Worm (Caenorhabditis elegans): ENCODE data around the gene R13H7.2.

R13H7.2 gene

DNA sequence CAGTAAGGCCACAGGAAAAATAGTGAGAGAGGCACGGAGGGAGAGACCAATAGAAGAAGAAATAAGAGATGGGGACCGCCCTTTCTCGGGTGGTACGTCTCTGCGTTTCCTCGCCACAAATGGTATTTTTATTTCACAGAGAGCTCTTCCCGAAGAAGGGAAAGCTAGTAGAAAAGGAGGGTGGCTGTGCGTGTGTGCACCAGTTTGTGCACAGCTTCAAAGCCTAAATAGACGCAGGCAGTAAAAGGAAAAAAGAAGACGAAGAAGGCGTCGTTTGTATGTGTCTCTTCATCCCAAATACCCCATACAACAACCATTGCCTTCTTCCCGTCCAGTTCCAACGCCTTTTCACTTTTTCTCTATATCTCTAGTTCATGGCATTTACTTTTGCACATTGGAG, 49.4 kb downstream of the R13H7.2 start:
- TF ChIP-seq ceh-39 (tag; optimal IDR thresholded peaks at IDR 0.05), result no peak
- no peak for TF ChIP-seq ceh-83 (GFP tag; optimal IDR thresholded peaks at IDR 0.05)
- TF ChIP-seq lsy-2 (tag; optimal IDR thresholded peaks at IDR 0.05), result no peak
- peak; percentile 6 for TF ChIP-seq sptf-1 (tag; optimal IDR thresholded peaks at IDR 0.05)
- peak; percentile 54 for TF ChIP-seq ham-2 (GFP tag; optimal IDR thresholded peaks at IDR 0.05)
- no peak for TF ChIP-seq tbx-8 (GFP tag; optimal IDR thresholded peaks at IDR 0.05)
- no peak for TF ChIP-seq blmp-1 (tag; optimal IDR thresholded peaks at IDR 0.05)
- TF ChIP-seq lin-32 (GFP tag; optimal IDR thresholded peaks at IDR 0.05), result no peak
- no peak for TF ChIP-seq ceh-43 (GFP tag; optimal IDR thresholded peaks at IDR 0.05)
- no peak for TF ChIP-seq bed-3 (GFP tag; optimal IDR thresholded peaks at IDR 0.05)
- TF ChIP-seq nhr-237 (tag; optimal IDR thresholded peaks at IDR 0.05), result no peak
- TF ChIP-seq drap-1 (GFP tag; optimal IDR thresholded peaks at IDR 0.05), result peak; percentile 27
- TF ChIP-seq nhr-2 (tag; optimal IDR thresholded peaks at IDR 0.05), result no peak
- no peak for TF ChIP-seq nhr-76 (tag; optimal IDR thresholded peaks at IDR 0.05)
- TF ChIP-seq zip-8 (tag; optimal IDR thresholded peaks at IDR 0.05), result no peak
- no peak for TF ChIP-seq elt-3 (tag; optimal IDR thresholded peaks at IDR 0.05)
- TF ChIP-seq mep-1 (tag; optimal IDR thresholded peaks at IDR 0.05), result peak; percentile 20
- no peak for TF ChIP-seq snpc-4 (tag; optimal IDR thresholded peaks at IDR 0.05)
- peak; percentile 63 for TF ChIP-seq ces-1 (GFP tag; optimal IDR thresholded peaks at IDR 0.05)
- no peak for TF ChIP-seq sem-2 (GFP tag; optimal IDR thresholded peaks at IDR 0.05)
- no peak for TF ChIP-seq pha-4 (tag; optimal IDR thresholded peaks at IDR 0.05)
- TF ChIP-seq unc-39 (tag; optimal IDR thresholded peaks at IDR 0.05), result no peak
- no peak for TF ChIP-seq unc-62 (GFP tag; optimal IDR thresholded peaks at IDR 0.05)
- no peak for TF ChIP-seq nhr-28 (tag; optimal IDR thresholded peaks at IDR 0.05)
- no peak for TF ChIP-seq nhr-12 (tag; optimal IDR thresholded peaks at IDR 0.05)
- no peak for TF ChIP-seq flh-1 (GFP tag; optimal IDR thresholded peaks at IDR 0.05)
- TF ChIP-seq elt-1 (tag; optimal IDR thresholded peaks at IDR 0.05; ENCODE audit: borderline replicate concordance, insufficient read depth), result no peak

DNA sequence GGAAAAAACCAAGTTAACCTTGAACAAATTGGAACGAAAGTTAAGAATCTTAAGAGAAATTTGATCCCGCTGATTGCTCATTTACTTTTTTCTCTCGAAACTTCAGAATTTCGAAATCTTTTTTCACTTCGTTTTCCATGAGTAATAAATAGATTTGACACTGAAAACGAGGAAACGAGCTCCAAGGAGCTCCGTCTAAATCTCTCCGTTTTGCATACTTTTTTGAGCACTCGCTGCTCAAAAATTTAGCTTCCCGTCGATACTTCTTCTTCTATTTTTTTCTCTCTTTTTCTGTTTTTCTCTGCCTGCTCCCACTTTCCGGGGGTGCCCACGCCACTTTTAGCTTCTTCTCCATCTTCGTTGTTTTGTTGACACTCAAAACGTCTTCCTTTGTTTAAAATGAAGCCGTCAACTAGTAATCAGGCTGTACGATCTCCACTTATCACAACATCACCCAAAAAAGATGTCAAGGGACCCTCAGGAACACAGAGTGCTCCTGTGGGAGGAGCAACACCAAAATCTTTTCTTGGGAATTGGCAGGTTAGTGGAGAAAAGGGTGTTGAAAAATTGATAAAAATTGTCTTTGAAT, 52.6 kb downstream of the R13H7.2 start, which contains the start of gene C17H12.10:
Gene C17H12.10 (plus strand): TSS at position 325 of the 589 bp plus-strand sequence.
- TF ChIP-seq lin-32 (GFP tag; optimal IDR thresholded peaks at IDR 0.05), result no peak
- TF ChIP-seq zip-8 (tag; optimal IDR thresholded peaks at IDR 0.05), result no peak
- peak; percentile 84 for TF ChIP-seq ces-1 (GFP tag; optimal IDR thresholded peaks at IDR 0.05)
- TF ChIP-seq elt-3 (tag; optimal IDR thresholded peaks at IDR 0.05), result no peak
- TF ChIP-seq pha-4 (tag; optimal IDR thresholded peaks at IDR 0.05), result no peak
- TF ChIP-seq mep-1 (tag; optimal IDR thresholded peaks at IDR 0.05), result no peak

DNA sequence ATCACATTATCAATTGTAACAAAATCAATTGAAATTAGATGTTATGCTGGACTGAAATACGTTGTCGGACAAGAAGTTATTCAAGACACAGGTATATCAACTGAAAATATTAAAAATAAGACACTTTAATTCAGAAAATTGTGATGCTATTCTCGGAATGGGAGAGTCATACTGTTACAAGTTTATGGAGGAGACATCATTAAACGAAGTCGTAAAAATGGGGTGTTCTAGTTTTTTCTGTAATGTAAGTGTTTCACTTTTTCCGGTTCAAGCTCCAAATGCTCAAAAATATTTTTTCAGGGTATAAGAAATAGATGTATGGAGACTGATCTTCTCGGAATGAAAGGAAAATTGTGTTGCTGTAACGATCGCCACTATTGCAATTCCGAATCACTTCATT, 54.4 kb downstream of the R13H7.2 start, which contains the start of gene C17H12.37:
Gene C17H12.37 (plus strand): TSS at position 301 of the 400 bp plus-strand sequence.
- TF ChIP-seq nhr-76 (tag; optimal IDR thresholded peaks at IDR 0.05) (no peak), lin-13 (tag; optimal IDR thresholded peaks at IDR 0.05) (no peak), cnd-1 (tag; optimal IDR thresholded peaks at IDR 0.05) (no peak)

DNA sequence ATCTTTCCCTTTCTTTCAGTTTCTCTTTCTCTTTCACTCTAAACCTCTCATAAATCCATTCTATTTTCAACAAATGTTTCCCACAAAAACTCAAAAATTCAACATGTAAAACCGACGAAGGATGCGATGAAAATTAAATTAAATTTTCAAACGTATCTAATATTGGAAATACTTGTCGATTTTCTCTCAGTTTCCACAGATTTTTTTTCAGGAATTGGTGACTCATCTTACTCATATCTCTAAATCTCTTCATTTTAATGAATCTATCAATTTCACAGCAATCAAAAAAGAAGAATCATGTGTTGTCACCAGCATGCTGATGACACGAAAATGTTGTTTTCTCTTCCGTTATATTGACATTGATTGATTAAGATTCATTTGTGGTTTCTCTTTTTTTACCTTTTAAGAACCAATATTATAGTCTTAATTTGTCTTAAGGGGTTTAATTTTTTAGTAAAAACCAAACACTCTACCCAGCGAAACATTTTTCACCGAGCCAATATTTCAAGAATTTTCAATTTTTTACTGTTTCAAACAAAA, 55.3 kb downstream of the R13H7.2 start:
- peak; percentile 61 for TF ChIP-seq unc-62 (GFP tag; optimal IDR thresholded peaks at IDR 0.05)
- TF ChIP-seq lsy-2 (tag; optimal IDR thresholded peaks at IDR 0.05), result no peak
- TF ChIP-seq sem-2 (GFP tag; optimal IDR thresholded peaks at IDR 0.05), result no peak

DNA sequence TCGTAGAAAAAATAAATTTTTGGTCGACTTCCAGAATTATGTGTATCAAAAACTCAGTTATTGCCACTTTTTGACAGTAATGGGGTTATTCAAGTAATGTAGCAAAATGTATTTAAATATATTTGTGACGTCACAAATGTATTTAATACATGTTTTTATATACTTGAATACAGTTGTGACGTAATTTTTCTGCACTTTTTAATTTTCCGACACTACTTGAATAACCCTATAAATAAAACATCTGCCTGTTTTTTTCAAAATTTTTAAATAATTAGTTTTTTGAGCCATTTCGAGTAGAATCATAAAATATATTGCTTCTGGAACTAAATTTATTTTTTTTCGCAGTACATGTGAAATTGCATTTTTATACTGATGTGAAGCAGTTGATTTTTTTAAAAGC, 55.9 kb downstream of the R13H7.2 start:
- TF ChIP-seq sptf-1 (tag; optimal IDR thresholded peaks at IDR 0.05) (no peak), hlh-1 (tag; optimal IDR thresholded peaks at IDR 0.05) (no peak), elt-1 (tag; optimal IDR thresholded peaks at IDR 0.05; ENCODE audit: borderline replicate concordance, insufficient read depth) (no peak), bed-3 (GFP tag; optimal IDR thresholded peaks at IDR 0.05) (no peak), lsy-2 (tag; optimal IDR thresholded peaks at IDR 0.05) (no peak), zip-8 (tag; optimal IDR thresholded peaks at IDR 0.05) (peak; percentile 91), unc-62 (GFP tag; optimal IDR thresholded peaks at IDR 0.05) (no peak), mls-2 (tag; optimal IDR thresholded peaks at IDR 0.05) (no peak)
